Fruit fly (Drosophila melanogaster) Kc167 (cell line): Measurements from ENCODE around the gene dati.

Source experiments
- Myc ChIP-seq: fragments of >200 bp; optimal IDR thresholded peaks from 2 replicates; lab custom pipeline; 2017; ENCODE audit warnings: missing external identifiers
- Sin3A ChIP-seq: fragments of >200 bp; optimal IDR thresholded peaks from 2 replicates; lab custom pipeline; 2018; ENCODE audit warnings: missing external identifiers
- h ChIP-seq: fragments of >200 bp; optimal IDR thresholded peaks from 3 replicates; lab custom pipeline; 2018; ENCODE audit warnings: missing external identifiers
- psq ChIP-seq: fragments of >200 bp; optimal IDR thresholded peaks from 2 replicates; lab custom pipeline; 2017; ENCODE audit warnings: missing external identifiers

DNA sequence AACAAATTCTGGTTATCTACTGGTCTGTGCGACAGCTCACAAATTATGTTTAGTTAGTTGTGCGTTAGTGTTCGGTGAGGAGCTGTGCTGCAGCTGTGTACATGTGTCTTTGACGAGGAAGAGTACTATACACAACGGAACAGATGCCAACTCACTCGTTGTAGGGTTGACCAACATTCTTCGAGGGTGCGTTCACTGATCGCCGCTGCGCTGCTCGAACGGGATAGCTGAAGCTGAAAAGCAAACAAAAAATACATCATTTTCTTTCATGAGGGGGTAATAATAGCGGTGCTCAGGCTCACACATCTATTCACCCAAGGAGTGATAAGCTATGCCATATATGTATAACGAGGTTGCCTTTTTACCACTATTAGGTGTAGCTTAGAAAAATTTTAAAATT, 8.7 kb downstream of the dati start:
- no peak for TF ChIP-seq Sin3A
- no peak for TF ChIP-seq h
- no peak for TF ChIP-seq psq
- TF ChIP-seq Myc = no peak
